Worm (Caenorhabditis elegans) whole organism, midembryonic: Measurements from ENCODE around the gene pals-18.

Source experiments
- cog-1 ChIP-seq: sonication (generic microtip); optimal IDR thresholded peaks from 2 replicates; lab custom pipeline; 2016; ENCODE audit warnings: missing genetic modification characterization, missing compliant biosample characterization
- flt-1 ChIP-seq: fragments of 200-800 bp; sonication (Bioruptor generic); IDR thresholded peaks from 2 replicates; pipeline ENCODE4 v1.3.6; 2022; ENCODE audit warnings: missing genetic modification characterization, missing compliant biosample characterization
- ref-1 ChIP-seq: fragments of 200-800 bp; sonication (Bioruptor generic); conservative IDR thresholded peaks from 2 replicates; pipeline ENCODE4 v1.3.6; 2022; ENCODE audit warnings: missing genetic modification reagents, missing genetic modification characterization, missing compliant biosample characterization
- ztf-29 ChIP-seq: fragments of 200-800 bp; sonication (Bioruptor generic); IDR thresholded peaks from 2 replicates; pipeline ENCODE4 v1.3.6; 2022; ENCODE audit warnings: missing genetic modification reagents, missing genetic modification characterization, missing compliant biosample characterization

DNA sequence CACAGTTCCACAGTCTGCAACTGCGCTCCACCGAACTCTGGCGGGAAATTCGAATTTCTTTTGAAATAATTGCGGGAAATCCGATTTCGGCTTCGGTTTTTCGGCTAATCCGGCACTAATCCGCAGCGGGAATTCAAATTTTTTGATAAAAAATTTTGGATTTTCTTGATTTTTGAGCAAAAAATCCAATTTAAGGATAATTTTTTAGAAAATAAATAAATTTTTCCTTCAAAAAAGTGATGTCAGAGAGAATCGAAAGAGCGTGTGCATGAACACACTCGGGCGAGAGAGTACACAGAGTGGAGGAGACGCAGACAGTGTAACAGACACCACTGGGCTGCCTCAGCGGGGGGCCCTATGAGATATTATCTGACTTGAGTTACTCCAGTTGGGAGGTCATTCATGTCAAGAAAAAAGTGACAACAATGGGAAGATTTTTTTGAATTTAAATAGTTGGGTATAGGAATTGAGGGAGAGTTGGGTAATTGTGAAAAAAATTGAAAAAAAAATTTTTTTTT, 26.8 kb downstream of the pals-18 start:
- no peak for TF ChIP-seq flt-1 (GFP tag; lab: Robert Waterston, UW)
- no peak for TF ChIP-seq cog-1 (tag; lab: Kevin White, UChicago)
- TF ChIP-seq ref-1 (GFP tag; lab: Robert Waterston, UW) = no peak
- TF ChIP-seq ztf-29 (GFP tag; lab: Robert Waterston, UW) = no peak
